Worm (Caenorhabditis elegans) whole organism, mixed stage, embryonic: ENCODE data around the gene pbs-3.

Source experiments
- bed-3 ChIP-seq: fragments of 200-800 bp; sonication (Bioruptor generic); optimal IDR thresholded peaks from 3 replicates; lab custom pipeline; 2018; ENCODE audit warnings: mild to moderate bottlenecking, missing genetic modification characterization, moderate library complexity, missing compliant biosample characterization
- ham-2 ChIP-seq: fragments of 200-800 bp; sonication (Bioruptor generic); optimal IDR thresholded peaks from 2 replicates; lab custom pipeline; 2018; ENCODE audit warnings: mild to moderate bottlenecking, missing genetic modification characterization, missing compliant biosample characterization
- lin-13 ChIP-seq: fragments of 150-350 bp; optimal IDR thresholded peaks from 2 replicates; lab custom pipeline; 2014; ENCODE audit warnings: missing biosample characterization, missing genetic modification characterization
- lin-32 ChIP-seq: fragments of 200-800 bp; sonication (Bioruptor generic); optimal IDR thresholded peaks from 2 replicates; lab custom pipeline; 2018; ENCODE audit warnings: mild to moderate bottlenecking, missing genetic modification characterization, missing compliant biosample characterization
- lsy-2 ChIP-seq: fragments of 150-350 bp; optimal IDR thresholded peaks from 2 replicates; lab custom pipeline; 2014; ENCODE audit warnings: missing biosample characterization, missing genetic modification characterization
- mep-1 ChIP-seq: fragments of 150-350 bp; optimal IDR thresholded peaks from 2 replicates; lab custom pipeline; 2017; ENCODE audit warnings: missing biosample characterization, missing genetic modification reagents, missing genetic modification characterization, inconsistent platforms
- mls-2 ChIP-seq: sonication (generic microtip); optimal IDR thresholded peaks from 2 replicates; lab custom pipeline; 2016; ENCODE audit warnings: mild to moderate bottlenecking, missing genetic modification characterization, moderate library complexity, missing compliant biosample characterization
- nhr-237 ChIP-seq: fragments of 150-350 bp; optimal IDR thresholded peaks from 2 replicates; lab custom pipeline; 2014; ENCODE audit warnings: missing biosample characterization, missing genetic modification characterization
- nhr-28 ChIP-seq: fragments of 150-350 bp; optimal IDR thresholded peaks from 2 replicates; lab custom pipeline; 2014; ENCODE audit warnings: missing biosample characterization, missing genetic modification characterization
- zip-8 ChIP-seq: fragments of 150-350 bp; optimal IDR thresholded peaks from 2 replicates; lab custom pipeline; 2014; ENCODE audit warnings: missing biosample characterization, missing genetic modification characterization

DNA sequence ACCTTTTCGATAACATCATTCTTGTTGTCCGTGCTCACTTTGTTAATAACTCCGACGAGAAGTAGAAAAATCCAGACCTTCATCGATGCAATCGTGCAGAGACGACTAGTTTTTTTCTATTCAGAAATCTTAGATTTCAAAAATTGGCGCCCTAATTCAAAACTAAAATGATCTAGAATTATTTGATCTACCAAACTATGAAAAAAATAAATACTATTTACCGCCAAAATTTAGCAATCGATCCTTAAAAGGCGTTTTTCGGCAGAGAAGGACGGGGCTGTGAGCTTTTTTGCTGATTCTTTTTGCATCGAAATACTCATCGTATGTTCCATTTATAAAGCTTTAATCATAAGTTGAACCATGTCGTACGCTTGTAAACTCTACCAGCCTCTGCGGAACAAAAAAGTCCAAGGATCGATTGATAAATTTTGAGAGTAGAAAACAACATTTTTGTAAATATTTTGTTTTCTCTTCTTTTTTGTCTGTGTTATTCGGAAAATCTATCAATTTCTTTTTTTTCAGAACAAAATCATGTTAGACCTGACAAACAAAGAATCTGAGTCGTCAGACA, 5.8 kb downstream of the pbs-3 start, which contains the start of the genes try-1 and zyg-12:
- TF ChIP-seq lsy-2 (tag; lab: Kevin White, UChicago) (no peak), lin-32 (GFP tag; lab: Kevin White, UChicago) (no peak), lin-13 (tag; lab: Kevin White, UChicago) (no peak), mls-2 (tag; lab: Kevin White, UChicago) (no peak), zip-8 (tag; lab: Kevin White, UChicago) (no peak), ham-2 (GFP tag; lab: Kevin White, UChicago) (no peak), nhr-237 (tag; lab: Kevin White, UChicago) (no peak), bed-3 (GFP tag; lab: Kevin White, UChicago) (no peak), nhr-28 (tag; lab: Kevin White, UChicago) (no peak), mep-1 (tag; lab: Kevin White, UChicago) (no peak)
